Worm (Caenorhabditis elegans) whole organism, late embryonic: ENCODE measurements around the gene nhr-167.

Experiments used
- F13H6.1 ChIP-seq: sonication (generic microtip); optimal IDR thresholded peaks from 2 replicates; lab custom pipeline; 2016; ENCODE audit warnings: missing genetic modification characterization, missing compliant biosample characterization
- ama-1 ChIP-seq: fragments of 150-350 bp; optimal IDR thresholded peaks from 2 replicates; lab custom pipeline; 2014
- ceh-2 ChIP-seq: sonication (generic microtip); optimal IDR thresholded peaks from 2 replicates; lab custom pipeline; 2016; ENCODE audit warnings: missing genotype, missing genetic modification characterization, missing compliant biosample characterization
- ceh-30 ChIP-seq: fragments of 150-350 bp; optimal IDR thresholded peaks from 2 replicates; lab custom pipeline; 2014; ENCODE audit warnings: missing biosample characterization, missing genetic modification characterization
- elt-4 ChIP-seq: sonication (generic microtip); optimal IDR thresholded peaks from 2 replicates; lab custom pipeline; 2016; ENCODE audit warnings: missing genetic modification characterization, missing compliant biosample characterization
- fkh-10 ChIP-seq: fragments of 150-350 bp; optimal IDR thresholded peaks from 2 replicates; lab custom pipeline; 2014; ENCODE audit warnings: missing biosample characterization, missing genetic modification reagents, missing genetic modification characterization
- nhr-232 ChIP-seq: sonication (generic microtip); optimal IDR thresholded peaks from 2 replicates; lab custom pipeline; 2016; ENCODE audit warnings: missing genetic modification characterization, missing compliant biosample characterization

DNA sequence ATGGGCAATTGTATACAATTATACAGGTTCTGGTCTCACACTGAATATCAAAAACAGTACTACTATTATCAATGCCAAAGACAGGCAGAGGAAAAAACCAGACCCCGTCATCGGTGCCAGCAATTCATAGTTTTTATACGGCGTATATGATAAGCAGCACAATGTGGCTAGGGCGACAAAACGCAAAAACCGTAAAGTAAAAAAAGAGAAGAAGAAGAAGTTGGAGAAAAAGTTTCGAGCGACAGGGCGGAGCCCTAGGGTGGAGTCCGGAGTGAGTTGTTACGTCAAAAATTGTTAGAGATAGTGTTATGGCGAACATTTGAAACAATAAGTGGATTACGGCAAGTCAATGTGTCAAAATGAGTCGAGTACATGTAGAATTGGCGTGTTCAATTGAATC is 19.7 kb upstream of the nhr-167 start:
- TF ChIP-seq ceh-2 (no peak), F13H6.1 (no peak), ama-1 (lab: Kevin White, UChicago) (no peak), ceh-30 (tag; lab: Kevin White, UChicago) (no peak), fkh-10 (GFP tag; lab: Kevin White, UChicago) (no peak), nhr-232 (no peak), elt-4 (no peak)
